Fruit fly (Drosophila melanogaster) whole organism, embryonic: Measurements from ENCODE around the gene CycC.
A peak's percentile ranks its signal among the peaks of the same experiment; 100 is the strongest.

Source experiments
- Ada2b ChIP-seq: fragments of 200-800 bp; sonication (Bioruptor generic); IDR thresholded peaks from 2 replicates; pipeline ENCODE4 v1.3.6; 2022; ENCODE audit warnings: missing biosample characterization, missing genetic modification characterization
- B-H1 ChIP-seq: fragments of 200-800 bp; sonication (Bioruptor generic); IDR thresholded peaks from 3 replicates; pipeline ENCODE4 v1.3.6; 2022; ENCODE audit warnings: missing biosample characterization, missing genetic modification characterization
- Bdp1 ChIP-seq: fragments of 200-800 bp; sonication (Bioruptor generic); optimal IDR thresholded peaks from 3 replicates; lab custom pipeline; 2016; ENCODE audit warnings: missing biosample characterization, missing genetic modification characterization
- CG10565 ChIP-seq: fragments of 200-800 bp; sonication (Bioruptor generic); optimal IDR thresholded peaks from 3 replicates; lab custom pipeline; 2016; ENCODE audit warnings: missing biosample characterization, mild to moderate bottlenecking, missing genetic modification characterization
- CG11696 ChIP-seq: fragments of 200-800 bp; sonication (Bioruptor generic); IDR thresholded peaks from 2 replicates; pipeline ENCODE4 v1.3.6; 2022; ENCODE audit warnings: missing biosample characterization, missing genetic modification characterization
- CG12104 ChIP-seq: fragments of 200-800 bp; sonication (Bioruptor generic); optimal IDR thresholded peaks from 3 replicates; lab custom pipeline; 2016; ENCODE audit warnings: missing biosample characterization, missing genetic modification characterization
- CG13287 ChIP-seq: fragments of 200-800 bp; sonication (Bioruptor generic); IDR thresholded peaks from 2 replicates; pipeline ENCODE4 v1.3.6; 2022; ENCODE audit warnings: missing biosample characterization, missing genetic modification characterization; ENCODE audit not compliant: partially characterized antibody
- CG14050 ChIP-seq: fragments of 200-800 bp; sonication (Bioruptor generic); IDR thresholded peaks from 3 replicates; pipeline ENCODE4 v1.3.6; 2022; ENCODE audit warnings: missing biosample characterization, missing genetic modification characterization
- CG14667 ChIP-seq: fragments of 200-800 bp; sonication (Bioruptor generic); IDR thresholded peaks from 2 replicates; pipeline ENCODE4 v1.3.6; 2022; ENCODE audit warnings: missing biosample characterization, missing genetic modification characterization
- CG18764 ChIP-seq: fragments of 200-800 bp; sonication (Bioruptor generic); optimal IDR thresholded peaks from 3 replicates; lab custom pipeline; 2016; ENCODE audit warnings: missing biosample characterization, missing genetic modification characterization
- CG2120 ChIP-seq: fragments of 200-800 bp; sonication (Bioruptor generic); optimal IDR thresholded peaks from 3 replicates; lab custom pipeline; 2016; ENCODE audit warnings: missing biosample characterization, missing genetic modification characterization
- CG31388 ChIP-seq: fragments of 200-800 bp; sonication (Bioruptor generic); optimal IDR thresholded peaks from 2 replicates; lab custom pipeline; 2016; ENCODE audit warnings: missing biosample characterization, missing genetic modification characterization
- CG34422 ChIP-seq: fragments of 200-800 bp; sonication (Bioruptor generic); IDR thresholded peaks from 3 replicates; pipeline ENCODE4 v1.3.6; 2022; ENCODE audit warnings: missing biosample characterization, missing genetic modification characterization
- CG4424 ChIP-seq: fragments of 200-800 bp; sonication (Bioruptor generic); optimal IDR thresholded peaks from 3 replicates; lab custom pipeline; 2016; ENCODE audit warnings: missing biosample characterization, missing genetic modification characterization
- CG5180 ChIP-seq: fragments of 200-800 bp; sonication (Bioruptor generic); optimal IDR thresholded peaks from 3 replicates; lab custom pipeline; 2017; ENCODE audit warnings: missing biosample characterization, missing genetic modification characterization, mild to moderate bottlenecking, moderate library complexity, missing genetic modification reagents
- CG5953 ChIP-seq: fragments of 200-800 bp; sonication (Bioruptor generic); IDR thresholded peaks from 2 replicates; pipeline ENCODE4 v1.3.6; 2022; ENCODE audit warnings: missing biosample characterization, missing genetic modification characterization
- CG6813 ChIP-seq: fragments of 200-800 bp; sonication (Bioruptor generic); optimal IDR thresholded peaks from 2 replicates; lab custom pipeline; 2017; ENCODE audit warnings: missing biosample characterization, missing genetic modification characterization, mild to moderate bottlenecking, moderate library complexity, missing genetic modification reagents
- CG7839 ChIP-seq: fragments of 200-800 bp; sonication (Bioruptor generic); optimal IDR thresholded peaks from 3 replicates; lab custom pipeline; 2018; ENCODE audit warnings: missing biosample characterization, mild to moderate bottlenecking, missing genetic modification characterization, moderate library complexity
- CrebB ChIP-seq: fragments of 200-800 bp; sonication (Bioruptor generic); optimal IDR thresholded peaks from 3 replicates; lab custom pipeline; 2018; ENCODE audit warnings: missing biosample characterization, mild to moderate bottlenecking, missing genetic modification characterization
- Fer1 ChIP-seq: fragments of 200-800 bp; sonication (Bioruptor generic); optimal IDR thresholded peaks from 2 replicates; lab custom pipeline; 2017; ENCODE audit warnings: missing biosample characterization, mild to moderate bottlenecking, missing genetic modification characterization
- Hey ChIP-seq: fragments of 200-800 bp; sonication (Bioruptor generic); optimal IDR thresholded peaks from 3 replicates; lab custom pipeline; 2018; ENCODE audit warnings: missing biosample characterization, mild to moderate bottlenecking, missing genetic modification characterization
- Hr3 ChIP-seq: fragments of 200-800 bp; sonication (Bioruptor generic); optimal IDR thresholded peaks from 3 replicates; lab custom pipeline; 2016; ENCODE audit warnings: missing biosample characterization, missing genetic modification characterization
- Hr78 ChIP-seq, 2 experiments: fragments of 200-800 bp in 1 of 2; fragments of >200 bp in 1 of 2; sonication (Bioruptor generic) in 1 of 2; optimal IDR thresholded peaks; 2 replicates each; lab custom pipeline; 2017 to 2019; ENCODE audit warnings: missing biosample characterization in 2 of 2, missing genetic modification characterization in 2 of 2, mild to moderate bottlenecking in 1 of 2, moderate library complexity in 1 of 2
- Nf-YB ChIP-seq: fragments of 200-800 bp; sonication (Bioruptor generic); optimal IDR thresholded peaks from 3 replicates; lab custom pipeline; 2019; ENCODE audit warnings: missing biosample characterization, mild to moderate bottlenecking, missing genetic modification characterization, moderate library complexity
- Sry-β ChIP-seq: fragments of 200-800 bp; sonication (Bioruptor generic); optimal IDR thresholded peaks from 2 replicates; lab custom pipeline; 2018; ENCODE audit warnings: missing biosample characterization, mild to moderate bottlenecking, missing genetic modification characterization, moderate library complexity
- Xrp1 ChIP-seq: fragments of 200-800 bp; sonication (Bioruptor generic); IDR thresholded peaks from 2 replicates; pipeline ENCODE4 v1.3.6; 2022; ENCODE audit warnings: missing biosample characterization, missing genetic modification characterization
- ac ChIP-seq: fragments of 200-800 bp; sonication (Bioruptor generic); optimal IDR thresholded peaks from 3 replicates; lab custom pipeline; 2017; ENCODE audit warnings: missing biosample characterization, mild to moderate bottlenecking, missing genetic modification characterization
- al ChIP-seq: fragments of 200-800 bp; sonication (Bioruptor generic); IDR thresholded peaks from 2 replicates; pipeline ENCODE4 v1.3.6; 2022; ENCODE audit warnings: missing biosample characterization, missing genetic modification characterization
- bcd ChIP-seq: fragments of 200-800 bp; sonication (Bioruptor generic); optimal IDR thresholded peaks from 2 replicates; lab custom pipeline; 2017; ENCODE audit warnings: missing biosample characterization, mild to moderate bottlenecking, missing genetic modification characterization
- cato ChIP-seq: fragments of 200-800 bp; sonication (Bioruptor generic); optimal IDR thresholded peaks from 2 replicates; lab custom pipeline; 2016; ENCODE audit warnings: missing biosample characterization, missing genetic modification characterization, borderline replicate concordance
- dm ChIP-seq: fragments of 200-800 bp; sonication (Bioruptor generic); optimal IDR thresholded peaks from 3 replicates; lab custom pipeline; 2016; ENCODE audit warnings: missing biosample characterization, missing genetic modification characterization
- dmrt11E ChIP-seq: fragments of 200-800 bp; sonication (Bioruptor generic); optimal IDR thresholded peaks from 3 replicates; lab custom pipeline; 2018; ENCODE audit warnings: missing biosample characterization, mild to moderate bottlenecking, missing genetic modification characterization, moderate library complexity
- en ChIP-seq: fragments of 200-800 bp; sonication (Bioruptor generic); optimal IDR thresholded peaks from 2 replicates; lab custom pipeline; 2016; ENCODE audit warnings: missing biosample characterization, missing genetic modification characterization
- esg ChIP-seq: fragments of 200-800 bp; sonication (Bioruptor generic); conservative IDR thresholded peaks from 2 replicates; pipeline ENCODE4 v1.3.6; 2022; ENCODE audit warnings: missing biosample characterization, missing genetic modification characterization
- ewg ChIP-seq: fragments of 200-800 bp; sonication (Bioruptor generic); optimal IDR thresholded peaks from 3 replicates; lab custom pipeline; 2017; ENCODE audit warnings: mild to moderate bottlenecking, missing biosample characterization, missing genetic modification reagents, missing genetic modification characterization
- gcm2 ChIP-seq: fragments of 200-800 bp; sonication (Bioruptor generic); optimal IDR thresholded peaks from 2 replicates; lab custom pipeline; 2016; ENCODE audit warnings: missing biosample characterization, missing genetic modification characterization
- gsb ChIP-seq: fragments of 200-800 bp; sonication (Bioruptor generic); IDR thresholded peaks from 2 replicates; pipeline ENCODE4 v1.3.6; 2022; ENCODE audit warnings: missing biosample characterization, missing genetic modification characterization
- mam ChIP-seq: fragments of 200-800 bp; sonication (Bioruptor generic); optimal IDR thresholded peaks from 3 replicates; lab custom pipeline; 2016; ENCODE audit warnings: missing biosample characterization, missing genetic modification characterization
- nmo ChIP-seq: fragments of 200-800 bp; sonication (Bioruptor generic); optimal IDR thresholded peaks from 2 replicates; lab custom pipeline; 2018; ENCODE audit warnings: missing biosample characterization, mild to moderate bottlenecking, missing genetic modification characterization, moderate library complexity
- otp ChIP-seq: fragments of 200-800 bp; sonication (Bioruptor generic); IDR thresholded peaks from 3 replicates; pipeline ENCODE4, ENCODE4 v1.3.6; 2022; ENCODE audit warnings: missing biosample characterization, missing genetic modification characterization
- pan ChIP-seq, 4 experiments: fragments of >200 bp in 3 of 4; fragments of 200-800 bp in 1 of 4; sonication (Bioruptor generic) in 1 of 4; optimal IDR thresholded peaks in 3 of 4; IDR thresholded peaks in 1 of 4; 2 replicates each; pipeline versions ENCODE4 v1.3.6 to Lab custom; 2017 to 2022; ENCODE audit warnings: missing biosample characterization in 2 of 4, missing genetic modification characterization in 2 of 4, mixed read lengths in 1 of 4
- pita ChIP-seq: fragments of 200-800 bp; sonication (Bioruptor generic); optimal IDR thresholded peaks from 2 replicates; lab custom pipeline; 2017; ENCODE audit warnings: missing biosample characterization, mild to moderate bottlenecking, missing genetic modification characterization
- pnt ChIP-seq: fragments of 200-800 bp; sonication (Bioruptor generic); optimal IDR thresholded peaks from 3 replicates; lab custom pipeline; 2016; ENCODE audit warnings: missing biosample characterization, missing genetic modification characterization
- repo ChIP-seq: fragments of 200-800 bp; sonication (Bioruptor generic); optimal IDR thresholded peaks from 2 replicates; lab custom pipeline; 2016; ENCODE audit warnings: missing biosample characterization, missing genetic modification characterization
- sob ChIP-seq: fragments of 200-800 bp; sonication (Bioruptor generic); IDR thresholded peaks from 2 replicates; pipeline ENCODE4 v1.3.6; 2022; ENCODE audit warnings: missing biosample characterization, missing genetic modification characterization
- tup ChIP-seq: fragments of 200-800 bp; sonication (Bioruptor generic); optimal IDR thresholded peaks from 2 replicates; lab custom pipeline; 2016; ENCODE audit warnings: missing biosample characterization, mild to moderate bottlenecking, missing genetic modification characterization, moderate library complexity
- vvl ChIP-seq: fragments of 200-800 bp; sonication (Bioruptor generic); IDR thresholded peaks from 2 replicates; pipeline ENCODE4 v1.3.6; 2022; ENCODE audit warnings: missing biosample characterization, missing genetic modification characterization
- wek ChIP-seq: fragments of 200-800 bp; sonication (Bioruptor generic); optimal IDR thresholded peaks from 3 replicates; lab custom pipeline; 2018; ENCODE audit warnings: missing biosample characterization, mild to moderate bottlenecking, missing genetic modification characterization, moderate library complexity

CycC gene

dm6 chr3R:14893791-14894782, 4.1 kb upstream of the CycC start, which contains the start of gene Dph2 (continued):
- no peak for TF ChIP-seq cato (GFP tag; lab: Kevin White, UChicago)
- TF ChIP-seq dm (GFP tag; lab: Kevin White, UChicago), result peak; percentile 39
- peak; percentile 67 for TF ChIP-seq Nf-YB
- no peak for TF ChIP-seq CG6813
- peak; percentile 73 for TF ChIP-seq CG34422 (GFP tag; lab: Robert Waterston, UW)
- TF ChIP-seq Hr78 (GFP tag; optimal IDR thresholded peaks at IDR 0.05; lab: Kevin White, UChicago), result no peak
- peak; percentile 31; the same call in 1 of the 3 replicates for TF ChIP-seq CG14050 (GFP tag; lab: Robert Waterston, UW)
- peak; percentile 26 for TF ChIP-seq Bdp1
- peak; percentile 11 for TF ChIP-seq pnt
- TF ChIP-seq CG31388, result no peak
- TF ChIP-seq Ada2b (GFP tag; lab: Robert Waterston, UW), result peak; percentile 75
- TF ChIP-seq bcd, result peak; percentile 44
- TF ChIP-seq pan (optimal IDR thresholded peaks at IDR 0.05; lab: Kevin White, UChicago), result no peak
- peak in 1 of 2 experiments; percentile 86 for TF ChIP-seq pan (GFP tag; optimal IDR thresholded peaks at IDR 0.05 in 1 of 2, IDR thresholded peaks at IDR 0.05 in 1 of 2)
- peak; percentile 79 for TF ChIP-seq sob
- peak; percentile 23 for TF ChIP-seq CG4424
- no peak for TF ChIP-seq ac (GFP tag; lab: Kevin White, UChicago)
- peak; percentile 93 for TF ChIP-seq vvl (GFP tag; lab: Robert Waterston, UW)
- TF ChIP-seq en (GFP tag; lab: Kevin White, UChicago), result peak; percentile 26
- TF ChIP-seq Sry-β (GFP tag; lab: Kevin White, UChicago), result no peak
- TF ChIP-seq repo (GFP tag; lab: Kevin White, UChicago), result peak; percentile 11
- peak; percentile 73 for TF ChIP-seq CG5953 (GFP tag; lab: Robert Waterston, UW)
- TF ChIP-seq nmo, result peak; percentile 83
- TF ChIP-seq esg, result peak; percentile 61
- TF ChIP-seq mam, result peak; percentile 30
- no peak for TF ChIP-seq Hey (tag; lab: Kevin White, UChicago)
- peak; percentile 6; the same call in 1 of the 2 replicates for TF ChIP-seq CG13287
- peak; percentile 83 for TF ChIP-seq Xrp1 (GFP tag; lab: Robert Waterston, UW)
- no peak for TF ChIP-seq gcm2
- TF ChIP-seq al (GFP tag; lab: Robert Waterston, UW), result peak; percentile 74
- TF ChIP-seq dmrt11E (tag; lab: Kevin White, UChicago), result peak; percentile 83
- TF ChIP-seq tup (GFP tag; lab: Kevin White, UChicago), result no peak
- peak; percentile 88 for TF ChIP-seq CG14667 (GFP tag; lab: Robert Waterston, UW)
- no peak for TF ChIP-seq CG5180 (GFP tag; lab: Kevin White, UChicago)
- peak; percentile 54 for TF ChIP-seq otp
- peak; percentile 65 for TF ChIP-seq CG11696 (GFP tag; lab: Robert Waterston, UW)
- TF ChIP-seq gsb (GFP tag; lab: Robert Waterston, UW), result peak; percentile 71
- peak; percentile 87 for TF ChIP-seq CG7839 (tag; lab: Kevin White, UChicago)
- peak; percentile 67 for TF ChIP-seq B-H1 (GFP tag; lab: Robert Waterston, UW)
- peak; percentile 56 for TF ChIP-seq CrebB
- TF ChIP-seq ewg (GFP tag; lab: Kevin White, UChicago), result no peak
- TF ChIP-seq Fer1 (GFP tag; lab: Kevin White, UChicago), result peak; percentile 54
- no peak for TF ChIP-seq CG10565 (GFP tag; lab: Kevin White, UChicago)
- TF ChIP-seq CG2120, result peak; percentile 51
- TF ChIP-seq pita (GFP tag; lab: Kevin White, UChicago), result peak; percentile 83
- peak; percentile 66 for TF ChIP-seq CG12104 (GFP tag; lab: Kevin White, UChicago)
- TF ChIP-seq wek (GFP tag; lab: Kevin White, UChicago), result no peak
- TF ChIP-seq Hr3, result peak; percentile 84
- peak; percentile 32 for TF ChIP-seq CG18764 (GFP tag; lab: Kevin White, UChicago)
